Fruit fly (Drosophila melanogaster): Measurements from ENCODE around the gene AdamTS-B.

Gene AdamTS-B

DNA sequence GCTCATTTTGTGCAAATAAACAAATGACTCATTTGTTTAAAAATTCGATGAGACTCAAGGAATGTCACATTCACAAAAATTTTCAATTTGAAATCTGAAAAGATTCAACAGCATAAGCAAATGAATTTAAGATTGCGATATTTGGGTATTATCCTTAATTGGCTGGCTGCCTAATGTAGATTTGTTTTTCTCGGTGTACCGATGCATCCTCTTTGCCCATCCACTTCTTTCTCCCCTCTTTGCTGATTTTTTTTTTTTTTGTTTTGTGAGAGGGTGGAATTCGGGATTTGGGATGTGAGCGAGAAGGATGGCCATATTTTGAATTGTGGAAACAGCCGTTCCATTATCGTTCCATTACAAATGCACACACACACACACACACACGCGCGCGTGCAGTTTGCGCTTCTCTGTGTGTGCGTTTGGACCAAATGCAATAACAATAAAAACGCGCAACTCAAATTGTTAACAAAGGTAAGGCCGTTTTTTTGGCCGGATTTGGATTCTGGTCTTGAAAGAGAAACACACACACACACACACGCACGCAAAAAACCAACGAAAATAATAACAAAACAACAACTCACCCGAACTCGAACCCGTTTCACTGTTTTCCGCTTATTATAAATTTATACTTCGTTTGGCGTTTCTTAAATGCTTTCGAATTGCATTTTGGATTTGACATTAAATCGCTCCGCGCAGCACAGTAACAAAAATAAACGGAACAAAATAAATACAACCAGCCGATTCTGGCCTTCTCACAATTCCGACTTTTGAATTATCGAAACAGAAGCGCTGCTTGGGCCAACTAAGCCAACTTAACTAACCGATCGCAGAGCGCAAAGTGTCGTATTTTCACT, 19.1 kb upstream of the AdamTS-B start (continued):
- no peak for TF ChIP-seq vnd (GFP tag; IDR thresholded peaks at IDR 0.05; ENCODE audit: partially characterized antibody)
- TF ChIP-seq Mes4 (GFP tag; optimal IDR thresholded peaks at IDR 0.05): peak; percentile 40
- TF ChIP-seq trem (tag; optimal IDR thresholded peaks at IDR 0.05): peak; percentile 48
- TF ChIP-seq twi (tag; optimal IDR thresholded peaks at IDR 0.05): no peak
- no peak for TF ChIP-seq gcm2 (GFP tag; optimal IDR thresholded peaks at IDR 0.05)
- no peak for TF ChIP-seq bbx (GFP tag; IDR thresholded peaks at IDR 0.05; ENCODE audit: partially characterized antibody)
- TF ChIP-seq nau (GFP tag; optimal IDR thresholded peaks at IDR 0.05): no peak
- peak; percentile 26 for TF ChIP-seq mam (GFP tag; optimal IDR thresholded peaks at IDR 0.05)
- no peak for TF ChIP-seq slbo (GFP tag; IDR thresholded peaks at IDR 0.05)
- TF ChIP-seq BtbVII (GFP tag; optimal IDR thresholded peaks at IDR 0.05): no peak
- peak; percentile 65 for TF ChIP-seq fd96Cb (tag; optimal IDR thresholded peaks at IDR 0.05)
- no peak for TF ChIP-seq CG15269 (tag; optimal IDR thresholded peaks at IDR 0.05)
- no peak for TF ChIP-seq H2.0 (GFP tag; IDR thresholded peaks at IDR 0.05)
- no peak for TF ChIP-seq Poxn (GFP tag; IDR thresholded peaks at IDR 0.05)
- TF ChIP-seq CG8944 (GFP tag; optimal IDR thresholded peaks at IDR 0.05): peak; percentile 9
- no peak for TF ChIP-seq ken (GFP tag; IDR thresholded peaks at IDR 0.05)
- no peak for TF ChIP-seq YL-1 (GFP tag; optimal IDR thresholded peaks at IDR 0.05)
- TF ChIP-seq Lpt (GFP tag; optimal IDR thresholded peaks at IDR 0.05): no peak
- TF ChIP-seq CG32772 (GFP tag; IDR thresholded peaks at IDR 0.05): peak; percentile 40; the same call in 1 of the 2 replicates
- TF ChIP-seq Eip74EF (GFP tag; optimal IDR thresholded peaks at IDR 0.05): no peak
- no peak for TF ChIP-seq Dip3 (GFP tag; optimal IDR thresholded peaks at IDR 0.05)
- no peak for TF ChIP-seq ERR (GFP tag; optimal IDR thresholded peaks at IDR 0.05)
- no peak for TF ChIP-seq Stat92E (GFP tag; optimal IDR thresholded peaks at IDR 0.05)
- peak; percentile 57 for TF ChIP-seq tin (GFP tag; optimal IDR thresholded peaks at IDR 0.05)
- no peak for TF ChIP-seq H15 (GFP tag; IDR thresholded peaks at IDR 0.05)
- TF ChIP-seq CG43689 (GFP tag; IDR thresholded peaks at IDR 0.05): no peak
- no peak for TF ChIP-seq Doc3 (GFP tag; IDR thresholded peaks at IDR 0.05; ENCODE audit: partially characterized antibody)
- no peak for TF ChIP-seq CG5180 (GFP tag; optimal IDR thresholded peaks at IDR 0.05)
- TF ChIP-seq CG7556 (GFP tag; optimal IDR thresholded peaks at IDR 0.05): no peak
- TF ChIP-seq cwo (GFP tag; optimal IDR thresholded peaks at IDR 0.05): no peak
- TF ChIP-seq Hey (tag; optimal IDR thresholded peaks at IDR 0.05): no peak
- no peak for TF ChIP-seq fd102C (GFP tag; optimal IDR thresholded peaks at IDR 0.05)
- TF ChIP-seq prd (optimal IDR thresholded peaks at IDR 0.05): no peak
- TF ChIP-seq prd (GFP tag; IDR thresholded peaks at IDR 0.05): peak; percentile 67; the same call in 2 of the 3 replicates
- no peak for TF ChIP-seq dm (GFP tag; optimal IDR thresholded peaks at IDR 0.05)
- no peak for TF ChIP-seq ap (GFP tag; IDR thresholded peaks at IDR 0.05)
- no peak for TF ChIP-seq oc (tag; optimal IDR thresholded peaks at IDR 0.05)
- peak; percentile 14 for TF ChIP-seq CG12155 (GFP tag; optimal IDR thresholded peaks at IDR 0.05)
- peak; percentile 29 for TF ChIP-seq shn (GFP tag; optimal IDR thresholded peaks at IDR 0.05)
- TF ChIP-seq peb (GFP tag; IDR thresholded peaks at IDR 0.05): no peak
- TF ChIP-seq Fer2 (tag; optimal IDR thresholded peaks at IDR 0.05): no peak
- TF ChIP-seq cg (GFP tag; optimal IDR thresholded peaks at IDR 0.05): peak; percentile 71
- no peak for TF ChIP-seq Dp (GFP tag; optimal IDR thresholded peaks at IDR 0.05)
- TF ChIP-seq Hr39 (optimal IDR thresholded peaks at IDR 0.05): no peak
- peak; percentile 18 for TF ChIP-seq Camta (GFP tag; optimal IDR thresholded peaks at IDR 0.05)
- TF ChIP-seq CG11456 (GFP tag; IDR thresholded peaks at IDR 0.05): no peak
- TF ChIP-seq nom (GFP tag; optimal IDR thresholded peaks at IDR 0.05): peak; percentile 6
- no peak for TF ChIP-seq CG3281 (GFP tag; optimal IDR thresholded peaks at IDR 0.05)
- no peak for TF ChIP-seq CG42726 (GFP tag; IDR thresholded peaks at IDR 0.05; ENCODE audit: partially characterized antibody)
